Fruit fly (Drosophila melanogaster) whole organism, prepupa: ENCODE data around the gene hyd.

Source experiments
- Blimp-1 ChIP-seq: fragments of 200-800 bp; sonication (Bioruptor generic); optimal IDR thresholded peaks from 3 replicates; lab custom pipeline; 2017; ENCODE audit warnings: missing biosample characterization, missing genetic modification characterization, mild to moderate bottlenecking, moderate library complexity, missing genetic modification reagents
- CG11294 ChIP-seq: fragments of 200-800 bp; sonication (Bioruptor generic); IDR thresholded peaks from 2 replicates; pipeline ENCODE4 v1.3.6; 2022; ENCODE audit warnings: missing biosample characterization, missing genetic modification characterization
- CG11762 ChIP-seq: fragments of 200-800 bp; sonication (Bioruptor generic); optimal IDR thresholded peaks from 3 replicates; lab custom pipeline; 2016; ENCODE audit warnings: missing biosample characterization, missing genetic modification characterization; ENCODE audit not compliant: insufficient read depth
- CG11902 ChIP-seq: fragments of 200-800 bp; sonication (Bioruptor generic); optimal IDR thresholded peaks from 3 replicates; lab custom pipeline; 2016; ENCODE audit warnings: missing biosample characterization, missing genetic modification characterization
- CG15336 ChIP-seq: fragments of 200-800 bp; sonication (Bioruptor generic); IDR thresholded peaks from 2 replicates; pipeline ENCODE4 v1.3.6; 2022; ENCODE audit warnings: missing biosample characterization, missing genetic modification characterization
- CG31627 ChIP-seq: fragments of 200-800 bp; sonication (Bioruptor generic); optimal IDR thresholded peaks from 3 replicates; lab custom pipeline; 2016; ENCODE audit warnings: missing biosample characterization, missing genetic modification characterization
- CG32006 ChIP-seq: fragments of 200-800 bp; sonication (Bioruptor generic); optimal IDR thresholded peaks from 3 replicates; lab custom pipeline; 2017; ENCODE audit warnings: missing biosample characterization, mild to moderate bottlenecking, missing genetic modification characterization
- CG34406 ChIP-seq: fragments of 200-800 bp; sonication (Bioruptor generic); optimal IDR thresholded peaks from 3 replicates; lab custom pipeline; 2016; ENCODE audit warnings: missing biosample characterization, missing genetic modification characterization
- CG3919 ChIP-seq: fragments of 200-800 bp; sonication (Bioruptor generic); optimal IDR thresholded peaks from 3 replicates; lab custom pipeline; 2016; ENCODE audit warnings: missing biosample characterization, missing genetic modification characterization
- CG6163 ChIP-seq: fragments of 200-800 bp; sonication (Bioruptor generic); IDR thresholded peaks from 3 replicates; pipeline ENCODE4 v1.3.6; 2022; ENCODE audit warnings: missing biosample characterization, missing genetic modification characterization
- CG6792 ChIP-seq: fragments of 200-800 bp; sonication (Bioruptor generic); optimal IDR thresholded peaks from 3 replicates; lab custom pipeline; 2016; ENCODE audit warnings: missing biosample characterization, missing genetic modification characterization
- CG7368 ChIP-seq: fragments of 200-800 bp; sonication (Bioruptor generic); optimal IDR thresholded peaks from 3 replicates; lab custom pipeline; 2016; ENCODE audit warnings: missing biosample characterization, missing genetic modification characterization
- CG8119 ChIP-seq: fragments of 200-800 bp; sonication (Bioruptor generic); IDR thresholded peaks from 3 replicates; pipeline ENCODE4 v1.3.6; 2022; ENCODE audit warnings: missing biosample characterization, missing genetic modification characterization
- Eip78C ChIP-seq: fragments of 200-800 bp; sonication (Bioruptor generic); peaks from one replicate; lab custom pipeline; 2016; ENCODE audit warnings: missing biosample characterization, missing genetic modification characterization
- Ets21C ChIP-seq: fragments of 200-800 bp; sonication (Bioruptor generic); optimal IDR thresholded peaks from 3 replicates; lab custom pipeline; 2016; ENCODE audit warnings: missing biosample characterization, missing genetic modification characterization
- Gug ChIP-seq: fragments of 200-800 bp; sonication (Bioruptor generic); IDR thresholded peaks from 2 replicates; pipeline ENCODE4 v1.3.6; 2022; ENCODE audit warnings: missing biosample characterization, missing genetic modification characterization
- Hr38 ChIP-seq: sonication (Bioruptor generic); optimal IDR thresholded peaks from 2 replicates; lab custom pipeline; 2016; ENCODE audit warnings: missing biosample characterization, missing genetic modification characterization
- Hr39 ChIP-seq: fragments of 200-800 bp; sonication (Bioruptor generic); optimal IDR thresholded peaks from 2 replicates; lab custom pipeline; 2016; ENCODE audit warnings: missing biosample characterization, missing genetic modification characterization
- Lpt ChIP-seq: fragments of 200-800 bp; sonication (Bioruptor generic); optimal IDR thresholded peaks from 3 replicates; lab custom pipeline; 2016; ENCODE audit warnings: missing biosample characterization, missing genetic modification characterization
- Met ChIP-seq: fragments of 200-800 bp; sonication (Bioruptor generic); optimal IDR thresholded peaks from 3 replicates; lab custom pipeline; 2016; ENCODE audit warnings: missing biosample characterization, missing genetic modification characterization
- OdsH ChIP-seq: fragments of 200-800 bp; sonication (Bioruptor generic); optimal IDR thresholded peaks from 3 replicates; lab custom pipeline; 2016; ENCODE audit warnings: missing biosample characterization, missing genetic modification characterization
- Smox ChIP-seq: fragments of 200-800 bp; sonication (Bioruptor generic); optimal IDR thresholded peaks from 3 replicates; lab custom pipeline; 2016; ENCODE audit warnings: missing biosample characterization, missing genetic modification characterization
- Sox102F ChIP-seq: fragments of 200-800 bp; sonication (Bioruptor generic); optimal IDR thresholded peaks from 2 replicates; lab custom pipeline; 2016; ENCODE audit warnings: missing biosample characterization, mild to moderate bottlenecking, missing genetic modification characterization
- cyc ChIP-seq: fragments of 200-800 bp; sonication (Bioruptor generic); optimal IDR thresholded peaks from 3 replicates; lab custom pipeline; 2016; ENCODE audit warnings: missing biosample characterization, missing genetic modification characterization
- dac ChIP-seq: fragments of 200-800 bp; sonication (Bioruptor generic); optimal IDR thresholded peaks from 2 replicates; lab custom pipeline; 2017; ENCODE audit warnings: missing biosample characterization, mild to moderate bottlenecking, missing genetic modification characterization
- esn ChIP-seq: fragments of 200-800 bp; sonication (Bioruptor generic); optimal IDR thresholded peaks from 2 replicates; lab custom pipeline; 2016; ENCODE audit warnings: missing biosample characterization, mild to moderate bottlenecking, missing genetic modification characterization, moderate library complexity
- fkh ChIP-seq: fragments of 200-800 bp; sonication (Bioruptor generic); optimal IDR thresholded peaks from 3 replicates; lab custom pipeline; 2017; ENCODE audit warnings: missing biosample characterization, mild to moderate bottlenecking, missing genetic modification characterization, moderate library complexity
- lz ChIP-seq: fragments of 200-800 bp; sonication (Bioruptor generic); optimal IDR thresholded peaks from 3 replicates; lab custom pipeline; 2016; ENCODE audit warnings: missing biosample characterization, missing genetic modification characterization
- pdm3 ChIP-seq: fragments of 200-800 bp; sonication (Bioruptor generic); optimal IDR thresholded peaks from 3 replicates; lab custom pipeline; 2016; ENCODE audit warnings: missing biosample characterization, missing genetic modification characterization
- salr ChIP-seq, 2 experiments: fragments of 200-800 bp; sonication (Bioruptor generic); optimal IDR thresholded peaks; 3 replicates each; lab custom pipeline; 2016 to 2018; ENCODE audit warnings: missing biosample characterization in 2 of 2, missing genetic modification characterization in 2 of 2, mild to moderate bottlenecking in 1 of 2
- spab ChIP-seq: fragments of 200-800 bp; sonication (Bioruptor generic); optimal IDR thresholded peaks from 2 replicates; lab custom pipeline; 2017; ENCODE audit warnings: missing biosample characterization, mild to moderate bottlenecking, missing genetic modification characterization, missing genetic modification reagents
- svp ChIP-seq: fragments of 200-800 bp; sonication (Bioruptor generic); peaks from one replicate; lab custom pipeline; 2016; ENCODE audit warnings: missing biosample characterization, missing genetic modification characterization
- topi ChIP-seq: fragments of 200-800 bp; sonication (Bioruptor generic); optimal IDR thresholded peaks from 3 replicates; lab custom pipeline; 2016; ENCODE audit warnings: missing biosample characterization, missing genetic modification characterization
- vri ChIP-seq: fragments of 200-800 bp; sonication (Bioruptor generic); optimal IDR thresholded peaks from 3 replicates; lab custom pipeline; 2016; ENCODE audit warnings: missing biosample characterization, mild to moderate bottlenecking, missing genetic modification characterization

Gene hyd

dm6 chr3R:9740713-9741112 lies 15.3 kb upstream of the hyd start, which contains the start of gene Pnn:
Pnn (plus strand) TSS chr3R:9740899.
- TF ChIP-seq Eip78C (GFP tag; lab: Kevin White, UChicago) (peak; percentile 43), vri (GFP tag; lab: Kevin White, UChicago) (no peak)

DNA sequence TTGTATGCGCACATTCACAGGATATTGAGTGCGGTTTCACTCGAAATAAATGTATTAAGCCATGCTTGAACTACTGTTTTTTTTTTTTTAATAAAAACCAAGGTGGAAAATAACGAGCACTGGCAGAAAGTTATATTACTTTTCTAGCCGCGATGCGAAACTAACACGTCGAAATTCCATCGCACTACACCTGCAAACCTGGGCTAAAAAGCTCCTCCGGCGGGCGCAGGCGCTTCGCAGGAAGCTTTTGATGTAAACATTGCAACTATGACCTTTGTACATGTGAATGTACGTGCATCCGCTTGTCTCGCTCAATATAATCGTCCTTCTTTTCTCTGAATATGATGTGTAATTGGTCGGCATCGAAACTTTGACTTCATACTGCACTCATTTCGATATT lies 14.4 kb upstream of the hyd start, which contains the start of gene side-VII:
Gene side-VII, minus strand, starts transcription at position 187 of the 400 bp plus-strand sequence.
- TF ChIP-seq CG31627 (GFP tag; lab: Kevin White, UChicago): no peak
- TF ChIP-seq Blimp-1 (GFP tag; lab: Kevin White, UChicago): no peak
- no peak for TF ChIP-seq topi
- TF ChIP-seq CG34406 (GFP tag; lab: Kevin White, UChicago): no peak
- TF ChIP-seq CG6163 (GFP tag; lab: Robert Waterston, UW): no peak
- no peak for TF ChIP-seq Hr39 (GFP tag; lab: Kevin White, UChicago)
- no peak for TF ChIP-seq CG32006 (GFP tag; lab: Kevin White, UChicago)
- no peak for TF ChIP-seq Sox102F (GFP tag; lab: Kevin White, UChicago)
- no peak for TF ChIP-seq pdm3 (GFP tag; lab: Kevin White, UChicago)
- no peak for TF ChIP-seq OdsH
- no peak for TF ChIP-seq CG8119
- no peak for TF ChIP-seq CG15336 (GFP tag; lab: Robert Waterston, UW)
- TF ChIP-seq fkh (GFP tag; lab: Kevin White, UChicago): no peak
- no peak for TF ChIP-seq salr (GFP tag; optimal IDR thresholded peaks at IDR 0.05; lab: Kevin White, UChicago)
- no peak for TF ChIP-seq Hr38 (GFP tag; lab: Kevin White, UChicago)
- no peak for TF ChIP-seq dac (GFP tag; lab: Kevin White, UChicago)
- TF ChIP-seq, all 60 proteins: peak for 0

DNA sequence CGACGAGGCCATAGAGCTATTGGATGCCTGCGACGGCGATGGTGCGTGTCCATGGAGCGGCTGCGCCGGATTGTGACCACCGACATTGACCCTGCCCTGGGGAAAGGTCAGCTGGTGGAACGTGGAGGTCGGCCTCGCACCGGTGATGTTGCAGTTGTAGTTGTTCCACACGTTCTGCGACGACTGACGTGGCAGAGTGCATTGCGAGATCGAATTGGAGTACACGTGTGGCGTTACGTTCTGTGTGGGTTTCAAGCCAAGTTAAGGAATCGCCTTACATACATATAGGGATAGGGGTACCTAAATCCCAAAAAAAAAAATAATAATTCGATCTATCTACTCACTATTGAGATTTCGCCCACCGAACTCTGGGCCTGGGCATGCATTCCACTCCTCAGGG lies 9.7 kb upstream of the hyd start:
- TF ChIP-seq svp (GFP tag; lab: Kevin White, UChicago) (peak; percentile 54), lz (no peak)

DNA sequence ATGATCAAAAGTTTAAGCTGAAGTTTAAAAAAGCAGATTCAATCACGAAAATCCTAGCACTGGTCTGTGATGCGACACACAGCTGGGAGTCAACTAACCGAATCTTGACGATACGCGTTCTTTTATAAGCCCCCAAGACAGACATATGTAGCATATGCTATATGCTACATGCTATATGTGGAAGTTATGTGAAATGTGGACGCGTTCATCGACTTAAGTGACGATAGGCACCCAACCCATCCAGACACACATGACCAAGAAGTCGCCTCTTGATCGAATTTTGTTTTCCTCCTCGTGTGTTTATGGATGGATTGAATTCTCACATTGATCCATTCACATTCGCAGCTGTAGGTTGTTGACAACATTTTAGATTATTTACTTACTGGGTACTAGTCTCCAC lies 7.7 kb upstream of the hyd start, which contains the start of gene alphaTub85E:
Gene alphaTub85E, minus strand, starts transcription at position 101 of the 400 bp plus-strand sequence.
- TF ChIP-seq CG7368 (GFP tag; lab: Kevin White, UChicago): no peak
- no peak for TF ChIP-seq Lpt (GFP tag; lab: Kevin White, UChicago)
- TF ChIP-seq CG8119: no peak
- no peak for TF ChIP-seq Smox (GFP tag; lab: Kevin White, UChicago)
- TF ChIP-seq CG11294 (GFP tag; lab: Robert Waterston, UW): no peak
- TF ChIP-seq CG6163 (GFP tag; lab: Robert Waterston, UW): no peak
- no peak for TF ChIP-seq Met (GFP tag; lab: Kevin White, UChicago)
- TF ChIP-seq salr (GFP tag; optimal IDR thresholded peaks at IDR 0.05; lab: Kevin White, UChicago): no peak
- TF ChIP-seq esn (GFP tag; lab: Kevin White, UChicago): no peak
- TF ChIP-seq cyc (GFP tag; lab: Kevin White, UChicago): no peak
- no peak for TF ChIP-seq OdsH
- TF ChIP-seq Ets21C (GFP tag; lab: Kevin White, UChicago): no peak
- TF ChIP-seq CG6792: no peak
- TF ChIP-seq, all 60 proteins: peak for 0

DNA sequence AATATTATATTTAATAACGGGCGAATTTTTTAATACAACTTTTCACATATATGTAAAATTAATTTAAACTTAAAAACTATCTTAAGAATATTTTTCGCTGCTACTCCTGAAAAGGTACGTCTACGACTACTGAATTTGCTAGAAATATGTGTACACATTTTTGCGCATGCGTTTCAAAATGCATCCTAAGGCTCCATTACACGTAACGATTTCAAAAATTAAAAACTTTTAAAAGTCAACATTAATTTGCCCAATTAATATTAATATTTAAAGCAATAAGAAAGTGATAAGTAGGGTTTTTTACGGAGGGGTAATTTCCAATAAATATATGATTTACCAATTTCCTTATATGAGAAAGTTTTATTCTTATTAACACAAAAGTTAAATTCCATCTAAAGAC lies 5.4 kb upstream of the hyd start, which contains the start of gene FoxP:
Gene FoxP, minus strand, starts transcription at position 89 of the 400 bp plus-strand sequence.
- TF ChIP-seq CG11762 (GFP tag; lab: Kevin White, UChicago) (no peak), cyc (GFP tag; lab: Kevin White, UChicago) (no peak), Eip78C (GFP tag; lab: Kevin White, UChicago) (no peak), CG11902 (GFP tag; lab: Kevin White, UChicago) (no peak), CG34406 (GFP tag; lab: Kevin White, UChicago) (no peak), topi (no peak), Sox102F (GFP tag; lab: Kevin White, UChicago) (no peak), Gug (no peak), CG6792 (no peak), spab (GFP tag; lab: Kevin White, UChicago) (no peak), fkh (GFP tag; lab: Kevin White, UChicago) (no peak), CG3919 (GFP tag; lab: Kevin White, UChicago) (no peak)
